Fruit fly (Drosophila melanogaster) whole organism, wandering third instar larva: Measurements from ENCODE around the gene Sptz.

Source experiments
- Abd-B ChIP-seq: fragments of >200 bp; optimal IDR thresholded peaks from 2 replicates; lab custom pipeline; 2017; ENCODE audit warnings: missing biosample characterization, missing genetic modification characterization
- CG32264 ChIP-seq: fragments of 200-800 bp; sonication (Bioruptor generic); optimal IDR thresholded peaks from 2 replicates; lab custom pipeline; 2016; ENCODE audit warnings: missing biosample characterization, missing genetic modification characterization
- CG9705 ChIP-seq: fragments of 200-800 bp; sonication (Bioruptor generic); optimal IDR thresholded peaks from 2 replicates; lab custom pipeline; 2018; ENCODE audit warnings: missing biosample characterization, mild to moderate bottlenecking, missing genetic modification characterization
- CrebA ChIP-seq: fragments of 200-800 bp; sonication (Bioruptor generic); optimal IDR thresholded peaks from 2 replicates; lab custom pipeline; 2016; ENCODE audit warnings: missing biosample characterization, mild to moderate bottlenecking, missing genetic modification characterization, borderline replicate concordance
- Dfd ChIP-seq: fragments of >200 bp; optimal IDR thresholded peaks from 2 replicates; lab custom pipeline; 2017; ENCODE audit warnings: missing biosample characterization, missing genetic modification characterization
- Dif ChIP-seq: fragments of 200-275, 200-300 bp; sonication (Bioruptor generic); optimal IDR thresholded peaks from 2 replicates; lab custom pipeline; 2018; ENCODE audit warnings: missing biosample characterization, missing genetic modification characterization; ENCODE audit not compliant: partially characterized antibody
- GATAd ChIP-seq: sonication (Bioruptor generic); optimal IDR thresholded peaks from 2 replicates; lab custom pipeline; 2016; ENCODE audit warnings: missing biosample characterization, missing genetic modification characterization
- HLH106 ChIP-seq: fragments of 200-800 bp; optimal IDR thresholded peaks from 3 replicates; lab custom pipeline; 2019; ENCODE audit warnings: missing biosample characterization, mild to moderate bottlenecking, missing genetic modification characterization, moderate library complexity
- Hnf4 ChIP-seq: fragments of 200-800 bp; sonication (Bioruptor generic); optimal IDR thresholded peaks from 2 replicates; lab custom pipeline; 2016; ENCODE audit warnings: missing biosample characterization, mild to moderate bottlenecking, missing genetic modification characterization
- Hr78 ChIP-seq: fragments of >200 bp; optimal IDR thresholded peaks from 2 replicates; lab custom pipeline; 2017; ENCODE audit warnings: missing biosample characterization, missing genetic modification characterization
- Hr83 ChIP-seq: fragments of 200-300 bp; sonication (Bioruptor generic); optimal IDR thresholded peaks from 2 replicates; lab custom pipeline; 2016; ENCODE audit warnings: missing biosample characterization, mild to moderate bottlenecking, missing genetic modification characterization, moderate library complexity; ENCODE audit not compliant: poor library complexity, severe bottlenecking
- Jra ChIP-seq: sonication (Bioruptor generic); optimal IDR thresholded peaks from 2 replicates; lab custom pipeline; 2016; ENCODE audit warnings: missing biosample characterization, missing genetic modification characterization
- Mio ChIP-seq: sonication (Bioruptor generic); optimal IDR thresholded peaks from 2 replicates; lab custom pipeline; 2016; ENCODE audit warnings: missing biosample characterization, missing genetic modification characterization
- Myc ChIP-seq: fragments of >200 bp; optimal IDR thresholded peaks from 2 replicates; lab custom pipeline; 2017
- N ChIP-seq: fragments of >200 bp; optimal IDR thresholded peaks from 2 replicates; lab custom pipeline; 2018; ENCODE audit warnings: missing biosample characterization, missing external identifiers, missing genetic modification characterization
- OdsH ChIP-seq: fragments of 200-800 bp; sonication (Bioruptor generic); optimal IDR thresholded peaks from 2 replicates; lab custom pipeline; 2016; ENCODE audit warnings: missing biosample characterization, mild to moderate bottlenecking, missing genetic modification characterization
- Rel ChIP-seq, 2 experiments: fragments of 200-800 bp; sonication (Bioruptor generic) in 1 of 2; optimal IDR thresholded peaks; 2 replicates in 1 of 2; 3 replicates in 1 of 2; lab custom pipeline; 2016 to 2019; ENCODE audit warnings: mild to moderate bottlenecking in 2 of 2, missing biosample characterization in 2 of 2, missing genetic modification characterization in 2 of 2, moderate library complexity in 1 of 2
- Sp1 ChIP-seq: fragments of 200-800 bp; sonication (Bioruptor generic); optimal IDR thresholded peaks from 3 replicates; lab custom pipeline; 2019; ENCODE audit warnings: missing biosample characterization, mild to moderate bottlenecking, missing genetic modification characterization, moderate library complexity
- Vsx2 ChIP-seq: fragments of 200-300, 225-300 bp; sonication (Bioruptor generic); optimal IDR thresholded peaks from 2 replicates; lab custom pipeline; 2018; ENCODE audit warnings: missing biosample characterization, missing genetic modification characterization; ENCODE audit not compliant: partially characterized antibody
- br ChIP-seq: fragments of 200-800 bp; sonication (Bioruptor generic); optimal IDR thresholded peaks from 2 replicates; lab custom pipeline; 2016; ENCODE audit warnings: missing biosample characterization, missing genetic modification characterization
- brk ChIP-seq: fragments of 200-800 bp; sonication (Bioruptor generic); optimal IDR thresholded peaks from 2 replicates; lab custom pipeline; 2016; ENCODE audit warnings: missing biosample characterization, mild to moderate bottlenecking, missing genetic modification characterization
- dl ChIP-seq, 2 experiments: fragments of 175-275, 200-275 bp in 1 of 2; fragments of 200-275 bp in 1 of 2; sonication (Bioruptor generic); optimal IDR thresholded peaks; lab custom pipeline; 2018; ENCODE audit warnings: mild to moderate bottlenecking in 2 of 2, missing biosample characterization in 2 of 2, missing genetic modification characterization in 2 of 2, moderate library complexity in 2 of 2; ENCODE audit not compliant: partially characterized antibody in 2 of 2, insufficient read depth in 1 of 2
- dmrt93B ChIP-seq: fragments of 200-800 bp; sonication (Bioruptor generic); optimal IDR thresholded peaks from 2 replicates; lab custom pipeline; 2018; ENCODE audit warnings: missing biosample characterization, mild to moderate bottlenecking, missing genetic modification characterization
- dsf ChIP-seq: sonication (Bioruptor generic); optimal IDR thresholded peaks from 2 replicates; lab custom pipeline; 2016; ENCODE audit warnings: missing biosample characterization, missing genetic modification characterization, borderline replicate concordance
- ey ChIP-seq: fragments of 200-800 bp; sonication (Bioruptor generic); optimal IDR thresholded peaks from 2 replicates; lab custom pipeline; 2016; ENCODE audit warnings: missing biosample characterization, missing genetic modification characterization
- foxo ChIP-seq, 2 experiments: fragments of 200-800 bp; sonication (Bioruptor generic); optimal IDR thresholded peaks; 2 replicates in 1 of 2; 3 replicates in 1 of 2; lab custom pipeline; 2016 to 2017; ENCODE audit warnings: missing biosample characterization in 2 of 2, missing genetic modification characterization in 2 of 2
- fru ChIP-seq: fragments of 200-800 bp; sonication (Bioruptor generic); optimal IDR thresholded peaks from 3 replicates; lab custom pipeline; 2016; ENCODE audit warnings: missing biosample characterization, mild to moderate bottlenecking, missing genetic modification characterization
- h ChIP-seq: fragments of 200-800 bp; sonication (Bioruptor generic); optimal IDR thresholded peaks from 3 replicates; lab custom pipeline; 2016; ENCODE audit warnings: missing biosample characterization, mild to moderate bottlenecking, missing genetic modification characterization
- jim ChIP-seq: fragments of 175-275, 200-325 bp; sonication (Bioruptor generic); optimal IDR thresholded peaks from 2 replicates; lab custom pipeline; 2016; ENCODE audit warnings: missing biosample characterization, mild to moderate bottlenecking, missing genetic modification characterization
- lola ChIP-seq: fragments of >200 bp; optimal IDR thresholded peaks from 2 replicates; lab custom pipeline; 2017; ENCODE audit warnings: missing biosample characterization, missing genetic modification characterization
- pan ChIP-seq: fragments of >200 bp; optimal IDR thresholded peaks from 2 replicates; lab custom pipeline; 2017
- psq ChIP-seq: fragments of 200-800 bp; sonication (Bioruptor generic); optimal IDR thresholded peaks from 3 replicates; lab custom pipeline; 2017; ENCODE audit warnings: missing biosample characterization, mild to moderate bottlenecking, missing genetic modification characterization, moderate library complexity
- rgr ChIP-seq: fragments of 200-800 bp; sonication (Bioruptor generic); optimal IDR thresholded peaks from 3 replicates; lab custom pipeline; 2016; ENCODE audit warnings: missing biosample characterization, mild to moderate bottlenecking, missing genetic modification characterization
- sage ChIP-seq: fragments of 200-800 bp; sonication (Bioruptor generic); optimal IDR thresholded peaks from 2 replicates; lab custom pipeline; 2016; ENCODE audit warnings: missing biosample characterization, mild to moderate bottlenecking, missing genetic modification characterization
- sv ChIP-seq: fragments of 200-800 bp; sonication (Bioruptor generic); optimal IDR thresholded peaks from 3 replicates; lab custom pipeline; 2016; ENCODE audit warnings: missing biosample characterization, missing genetic modification characterization
- tai ChIP-seq: sonication (Bioruptor generic); optimal IDR thresholded peaks from 2 replicates; lab custom pipeline; 2016; ENCODE audit warnings: missing biosample characterization, missing genetic modification characterization
- usp ChIP-seq: fragments of >200 bp; optimal IDR thresholded peaks from 2 replicates; lab custom pipeline; 2017; ENCODE audit warnings: missing biosample characterization, missing genetic modification characterization
- woc ChIP-seq: sonication (Bioruptor generic); optimal IDR thresholded peaks from 2 replicates; lab custom pipeline; 2016; ENCODE audit warnings: missing biosample characterization, mild to moderate bottlenecking, missing genetic modification characterization

Sptz gene

DNA sequence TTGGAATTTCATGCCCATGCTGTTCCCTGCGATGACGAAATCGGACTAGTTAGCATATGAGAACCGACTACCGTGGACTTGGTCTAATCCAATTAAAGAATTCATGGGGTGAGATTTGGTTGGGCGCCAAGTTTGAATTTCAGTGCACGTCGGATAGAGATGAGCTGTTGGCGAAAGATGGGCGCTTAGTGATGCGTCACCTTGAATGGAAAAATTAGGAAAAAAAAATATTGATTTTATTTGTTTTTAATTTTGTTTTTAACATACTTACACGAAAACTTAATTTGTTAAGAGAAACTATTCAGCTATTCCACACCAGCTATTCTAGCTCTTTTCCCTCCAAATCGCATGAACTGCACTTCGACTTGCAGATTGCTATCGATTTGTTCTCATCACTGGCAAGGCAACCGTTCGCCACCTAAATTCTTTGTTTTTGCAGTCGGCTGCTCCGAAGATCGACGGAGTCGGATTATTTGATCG is at the start of gene Sptz, which contains the start of gene ninaG:
Sptz (plus strand) TSS at position 450 of the 480 bp plus-strand sequence.
ninaG (minus strand) TSS at position 51 of the 480 bp plus-strand sequence.
- no peak for TF ChIP-seq pan (lab: Kevin White, UChicago)
- TF ChIP-seq OdsH (GFP tag; lab: Kevin White, UChicago) = peak; percentile 93
- TF ChIP-seq sage = no peak
- no peak for TF ChIP-seq dsf (GFP tag; lab: Kevin White, UChicago)
- TF ChIP-seq Dif = no peak
- peak; percentile 89 for TF ChIP-seq Sp1 (GFP tag; lab: Kevin White, UChicago)
- TF ChIP-seq jim (GFP tag; lab: Kevin White, UChicago) = no peak
- no peak for TF ChIP-seq N
- no peak for TF ChIP-seq tai (GFP tag; lab: Kevin White, UChicago)
- peak; percentile 96 for TF ChIP-seq sv (GFP tag; lab: Kevin White, UChicago)
- peak; percentile 95 for TF ChIP-seq br (GFP tag; lab: Kevin White, UChicago)
- TF ChIP-seq Mio (GFP tag; lab: Kevin White, UChicago) = peak; percentile 72
- TF ChIP-seq Hnf4 (GFP tag; lab: Kevin White, UChicago) = no peak
- peak; percentile 93 for TF ChIP-seq dmrt93B (GFP tag; lab: Kevin White, UChicago)
- TF ChIP-seq woc = peak; percentile 96
- TF ChIP-seq Hr78 (GFP tag; lab: Kevin White, UChicago) = no peak
- TF ChIP-seq rgr (GFP tag; lab: Kevin White, UChicago) = peak; percentile 95
- peak; percentile 78 for TF ChIP-seq CG9705 (GFP tag; lab: Kevin White, UChicago)
- no peak for TF ChIP-seq CrebA (GFP tag; lab: Kevin White, UChicago)
- no peak for TF ChIP-seq Rel (GFP tag; optimal IDR thresholded peaks at IDR 0.05; lab: Kevin White, UChicago)
- TF ChIP-seq Rel (tag; optimal IDR thresholded peaks at IDR 0.05; lab: Kevin White, UChicago) = no peak
- TF ChIP-seq brk (GFP tag; lab: Kevin White, UChicago) = no peak
- TF ChIP-seq Myc (lab: Kevin White, UChicago) = peak; percentile 98
- TF ChIP-seq Hr83 (GFP tag; lab: Kevin White, UChicago) = peak; percentile 71
- peak; percentile 76 for TF ChIP-seq GATAd (GFP tag; lab: Kevin White, UChicago)
- peak; percentile 25 to 97 for TF ChIP-seq foxo (GFP tag; optimal IDR thresholded peaks at IDR 0.05; lab: Kevin White, UChicago)
- peak; percentile 66 for TF ChIP-seq CG32264 (GFP tag; lab: Kevin White, UChicago)
- peak; percentile 95 for TF ChIP-seq fru (GFP tag; lab: Kevin White, UChicago)
- TF ChIP-seq Dfd (GFP tag; lab: Kevin White, UChicago) = no peak
- TF ChIP-seq Vsx2 (GFP tag; lab: Kevin White, UChicago) = no peak
- TF ChIP-seq dl (GFP tag; optimal IDR thresholded peaks at IDR 0.05; lab: Kevin White, UChicago; ENCODE audit: insufficient read depth in 1 of 2, partially characterized antibody in 2 of 2) = no peak
- no peak for TF ChIP-seq Abd-B
- TF ChIP-seq psq (GFP tag; lab: Kevin White, UChicago) = peak; percentile 86
- no peak for TF ChIP-seq usp (GFP tag; lab: Kevin White, UChicago)
- no peak for TF ChIP-seq lola (GFP tag; lab: Kevin White, UChicago)
- TF ChIP-seq HLH106 (tag; lab: Kevin White, UChicago) = peak; percentile 93
- TF ChIP-seq ey (GFP tag; lab: Kevin White, UChicago) = peak; percentile 96
- peak; percentile 96 for TF ChIP-seq h (GFP tag; lab: Kevin White, UChicago)
- TF ChIP-seq Jra = no peak

DNA sequence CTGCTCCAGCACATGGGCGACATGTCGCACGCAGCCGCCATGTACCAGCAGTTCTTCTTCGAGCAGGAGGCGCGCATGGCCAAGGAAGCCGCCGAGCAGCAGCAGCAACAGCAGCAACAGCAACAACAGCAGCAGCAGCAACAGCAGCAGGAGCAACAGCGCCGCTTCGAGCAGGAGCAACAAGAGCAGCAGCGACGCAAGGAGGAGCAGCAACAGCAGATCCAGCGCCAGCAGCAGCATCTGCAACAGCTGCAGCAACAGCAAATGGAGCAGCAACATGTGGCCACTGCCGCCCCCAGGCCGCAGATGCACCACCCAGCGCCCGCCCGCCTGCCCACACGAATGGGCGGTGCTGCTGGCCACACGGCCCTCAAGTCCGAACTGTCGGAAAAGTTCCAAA is 46.8 kb upstream of the Sptz start:
- TF ChIP-seq Dfd (GFP tag; lab: Kevin White, UChicago) = peak; percentile 92
- TF ChIP-seq Vsx2 (GFP tag; lab: Kevin White, UChicago) = no peak
